Worm (Caenorhabditis elegans) whole organism, L4 larva: ENCODE data around the gene R102.3.
"Not testable (repeated sequence)": the region's sequence is repeated elsewhere in the genome, so short reads cannot be mapped to it uniquely, and the experiment has no call there.

ENCODE experiments used
- F10B5.3 ChIP-seq: sonication (generic microtip); optimal IDR thresholded peaks from 2 replicates; lab custom pipeline; 2016; ENCODE audit warnings: mild to moderate bottlenecking, missing genetic modification characterization, missing compliant biosample characterization
- Y48G9A.11 ChIP-seq: fragments of 200-800 bp; sonication (Bioruptor generic); IDR thresholded peaks from 2 replicates; pipeline ENCODE4 v1.3.6; 2022; ENCODE audit warnings: missing genetic modification reagents, missing genetic modification characterization, missing compliant biosample characterization
- Y5F2A.4 ChIP-seq: fragments of 200-800 bp; sonication (Bioruptor generic); optimal IDR thresholded peaks from 2 replicates; lab custom pipeline; 2018; ENCODE audit warnings: mild to moderate bottlenecking, missing genetic modification characterization, missing compliant biosample characterization
- Y75B8A.6 ChIP-seq: fragments of 200-800 bp; sonication (Bioruptor generic); IDR thresholded peaks from 2 replicates; pipeline ENCODE4 v1.3.6; 2022; ENCODE audit warnings: missing genetic modification reagents, missing genetic modification characterization, missing compliant biosample characterization
- aha-1 ChIP-seq: fragments of 150-350 bp; peaks from one replicate; lab custom pipeline; 2014; ENCODE audit warnings: missing biosample characterization, missing genetic modification characterization
- aly-2 ChIP-seq: sonication (generic microtip); optimal IDR thresholded peaks from 2 replicates; lab custom pipeline; 2018; ENCODE audit warnings: missing biosample characterization, missing genetic modification characterization
- ceh-82 ChIP-seq: sonication (generic microtip); optimal IDR thresholded peaks from 2 replicates; lab custom pipeline; 2017; ENCODE audit warnings: missing biosample characterization, missing genetic modification characterization
- ces-1 ChIP-seq: fragments of 150-350 bp; sonication (generic microtip); optimal IDR thresholded peaks from 4 replicates; lab custom pipeline; 2014; ENCODE audit warnings: missing biosample characterization, missing genetic modification reagents, missing genetic modification characterization
- daf-12 ChIP-seq: fragments of 150-350 bp; optimal IDR thresholded peaks from 2 replicates; lab custom pipeline; 2014; ENCODE audit warnings: missing biosample characterization, missing genetic modification reagents, missing genetic modification characterization
- dmd-6 ChIP-seq: fragments of 200-800 bp; sonication (Bioruptor generic); IDR thresholded peaks from 2 replicates; pipeline ENCODE4 v1.3.6; 2022; ENCODE audit warnings: missing genetic modification reagents, missing genetic modification characterization, missing compliant biosample characterization
- egl-43 ChIP-seq: fragments of 200-800 bp; sonication (Bioruptor generic); IDR thresholded peaks from 2 replicates; pipeline ENCODE4 v1.3.6; 2022; ENCODE audit warnings: missing genetic modification reagents, missing genetic modification characterization, missing compliant biosample characterization
- hlh-30 ChIP-seq: sonication (generic microtip); optimal IDR thresholded peaks from 2 replicates; lab custom pipeline; 2017; ENCODE audit warnings: antibody characterized with exemption, mild to moderate bottlenecking, missing genetic modification characterization, missing compliant biosample characterization; ENCODE audit not compliant: insufficient read depth
- lin-1 ChIP-seq: fragments of 200-800 bp; sonication (Bioruptor generic); IDR thresholded peaks from 2 replicates; pipeline ENCODE4 v1.3.6; 2022; ENCODE audit warnings: missing genetic modification reagents, missing genetic modification characterization, missing compliant biosample characterization
- lin-15B ChIP-seq: fragments of 150-350 bp; sonication (generic microtip); optimal IDR thresholded peaks from 3 replicates; lab custom pipeline; 2014; ENCODE audit warnings: missing biosample characterization, missing genetic modification characterization
- lin-38 ChIP-seq: fragments of 200-800 bp; sonication (Bioruptor generic); IDR thresholded peaks from 2 replicates; pipeline ENCODE4 v1.3.6; 2022; ENCODE audit warnings: missing genetic modification reagents, missing genetic modification characterization, missing compliant biosample characterization
- lsy-2 ChIP-seq, 2 experiments: fragments of 150-350 bp in 1 of 2; sonication (generic microtip) in 1 of 2; optimal IDR thresholded peaks; 2 replicates each; lab custom pipeline; 2014 to 2017; ENCODE audit warnings: missing biosample characterization in 2 of 2, missing genetic modification characterization in 2 of 2
- madf-9 ChIP-seq: fragments of 200-800 bp; sonication (Bioruptor generic); conservative IDR thresholded peaks from 2 replicates; pipeline ENCODE4 v1.3.6; 2022; ENCODE audit warnings: missing genetic modification reagents, missing genetic modification characterization, missing compliant biosample characterization
- mdl-1 ChIP-seq, 2 experiments: fragments of 150-350 bp in 1 of 2; sonication (generic microtip) in 1 of 2; optimal IDR thresholded peaks; 2 replicates each; lab custom pipeline; 2014 to 2017; ENCODE audit warnings: missing biosample characterization in 2 of 2, missing genetic modification characterization in 2 of 2
- mxl-3 ChIP-seq: fragments of 200-800 bp; sonication (Bioruptor generic); optimal IDR thresholded peaks from 2 replicates; lab custom pipeline; 2018; ENCODE audit warnings: mild to moderate bottlenecking, missing genetic modification characterization, missing compliant biosample characterization
- nhr-10 ChIP-seq: fragments of 150-350 bp; optimal IDR thresholded peaks from 2 replicates; lab custom pipeline; 2014; ENCODE audit warnings: missing biosample characterization, missing genetic modification characterization
- nhr-237 ChIP-seq: sonication (generic microtip); optimal IDR thresholded peaks from 2 replicates; lab custom pipeline; 2017; ENCODE audit warnings: missing biosample characterization, missing genetic modification characterization
- nhr-28 ChIP-seq: fragments of 150-350 bp; optimal IDR thresholded peaks from 2 replicates; lab custom pipeline; 2014; ENCODE audit warnings: missing biosample characterization, missing genetic modification characterization
- nhr-6 ChIP-seq: fragments of 150-350 bp; optimal IDR thresholded peaks from 2 replicates; lab custom pipeline; 2014; ENCODE audit warnings: missing biosample characterization, missing genetic modification characterization
- snpc-4 ChIP-seq: fragments of 150-350 bp; optimal IDR thresholded peaks from 2 replicates; lab custom pipeline; 2014; ENCODE audit warnings: missing biosample characterization, missing genetic modification characterization
- spr-1 ChIP-seq: sonication (generic microtip); optimal IDR thresholded peaks from 2 replicates; lab custom pipeline; 2016; ENCODE audit warnings: mild to moderate bottlenecking, missing genetic modification characterization, missing compliant biosample characterization
- tra-1 ChIP-seq: fragments of 200-800 bp; sonication (Bioruptor generic); IDR thresholded peaks from 2 replicates; pipeline ENCODE4 v1.3.6; 2022; ENCODE audit warnings: missing genetic modification reagents, missing genetic modification characterization, missing compliant biosample characterization
- unc-130 ChIP-seq: sonication (generic microtip); optimal IDR thresholded peaks from 2 replicates; lab custom pipeline; 2016; ENCODE audit warnings: missing genetic modification reagents, missing genetic modification characterization, missing compliant biosample characterization
- unc-39 ChIP-seq: sonication (generic microtip); optimal IDR thresholded peaks from 2 replicates; lab custom pipeline; 2017; ENCODE audit warnings: missing biosample characterization, missing genetic modification characterization
- unc-62 ChIP-seq, 3 experiments: fragments of 150-350 bp in 1 of 3; sonication (generic microtip); optimal IDR thresholded peaks in 2 of 3; peaks in 1 of 3; 1 replicate in 1 of 3; 2 replicates in 2 of 3; lab custom pipeline; 2014 to 2017; ENCODE audit warnings: missing biosample characterization in 3 of 3, missing genetic modification characterization in 3 of 3, missing genetic modification reagents in 3 of 3, missing genotype in 1 of 3
- vab-7 ChIP-seq: fragments of 200-800 bp; sonication (Bioruptor generic); IDR thresholded peaks from 2 replicates; pipeline ENCODE4 v1.3.6; 2022; ENCODE audit warnings: missing genetic modification reagents, missing genetic modification characterization, missing compliant biosample characterization
- ztf-11 ChIP-seq: fragments of 150-350 bp; optimal IDR thresholded peaks from 2 replicates; lab custom pipeline; 2014; ENCODE audit warnings: missing biosample characterization, missing genetic modification characterization

R102.3 gene

ce11 chrIV:10680379-10680778 lies 8.9 kb upstream of the R102.3 start, which contains the start of gene K08C7.4:
TSS of gene K08C7.4 (minus strand) at chrIV:10680479.
- TF ChIP-seq mdl-1 (tag; optimal IDR thresholded peaks at IDR 0.05; lab: Kevin White, UChicago) (no peak), vab-7 (no peak), ces-1 (GFP tag; lab: Kevin White, UChicago) (no peak), nhr-6 (tag; lab: Kevin White, UChicago) (no peak), Y48G9A.11 (GFP tag; lab: Robert Waterston, UW) (no peak), Y75B8A.6 (no peak), unc-130 (GFP tag; lab: Kevin White, UChicago) (no peak), hlh-30 (tag; lab: Kevin White, UChicago) (no peak)

ce11 chrIV:10682155-10682749 lies 7.1 kb upstream of the R102.3 start, which contains the start of gene fmo-2:
TSS of gene fmo-2 (plus strand) at chrIV:10682524.
- no peak for TF ChIP-seq nhr-237 (tag; lab: Kevin White, UChicago)
- peak; percentile 76 for TF ChIP-seq nhr-28
- TF ChIP-seq mxl-3, result peak; percentile 80
- TF ChIP-seq lin-1 (GFP tag; lab: Robert Waterston, UW), result no peak
- peak in 1 of 2 experiments; percentile 99 for TF ChIP-seq unc-62 (GFP tag; optimal IDR thresholded peaks at IDR 0.05 in 1 of 2; lab: Kevin White, UChicago)
- TF ChIP-seq unc-62 (tag; optimal IDR thresholded peaks at IDR 0.05; lab: Kevin White, UChicago), result no peak
- no peak for TF ChIP-seq ces-1 (GFP tag; lab: Kevin White, UChicago)
- TF ChIP-seq daf-12 (tag; lab: Kevin White, UChicago), result no peak
- 0 out of 2 replicates have a peak, but pooled peaks have one; percentile 31 for TF ChIP-seq dmd-6 (GFP tag; lab: Robert Waterston, UW)
- no peak for TF ChIP-seq ztf-11 (tag; lab: Kevin White, UChicago)
- no peak for TF ChIP-seq unc-39 (tag; lab: Kevin White, UChicago)
- peak in 1 of 2 experiments; percentile 74 for TF ChIP-seq mdl-1 (tag; optimal IDR thresholded peaks at IDR 0.05; lab: Kevin White, UChicago)
- 0 out of 2 replicates have a peak, but pooled peaks have one; percentile 28 for TF ChIP-seq tra-1 (GFP tag; lab: Robert Waterston, UW)
- peak; percentile 82 for TF ChIP-seq aha-1 (tag; lab: Kevin White, UChicago)

- TF ChIP-seq spr-1 (tag; lab: Kevin White, UChicago) (no peak), madf-9 (no peak), lin-15B (tag; lab: Kevin White, UChicago) (no peak), dmd-6 (GFP tag; lab: Robert Waterston, UW) (no peak), snpc-4 (tag; lab: Kevin White, UChicago) (no peak), aly-2 (no peak), lin-38 (GFP tag; lab: Robert Waterston, UW) (no peak), lsy-2 (tag; optimal IDR thresholded peaks at IDR 0.05; lab: Kevin White, UChicago) (no peak), lin-1 (GFP tag; lab: Robert Waterston, UW) (no peak), F10B5.3 (tag; lab: Kevin White, UChicago) (no peak), Y5F2A.4 (GFP tag; lab: Kevin White, UChicago) (no peak)
These were observed 3.6 kb upstream of the R102.3 start, which contains the start of the genes K08C7.6 and R102.1 for ce11 chrIV:10685758-10686157. TSS of gene K08C7.6 (minus strand) at chrIV:10685858. TSS of gene R102.1 (plus strand) at chrIV:10686048.

ce11 chrIV:10687307-10687706 lies 2.0 kb upstream of the R102.3 start, which contains the start of gene R102.2:
TSS of gene R102.2 (plus strand) at chrIV:10687607.
- TF ChIP-seq nhr-10 (tag; lab: Kevin White, UChicago); mdl-1 (tag; optimal IDR thresholded peaks at IDR 0.05; lab: Kevin White, UChicago); hlh-30 (tag; lab: Kevin White, UChicago): not testable (repeated sequence)
- TF ChIP-seq, all 104 proteins: peak for 0; not testable (repeated sequence) for 104

- TF ChIP-seq egl-43 (GFP tag; lab: Robert Waterston, UW) (no peak), ceh-82 (tag; lab: Kevin White, UChicago) (no peak), unc-62 (GFP tag; optimal IDR thresholded peaks at IDR 0.05 in 1 of 2; lab: Kevin White, UChicago) (peak in 1 of 2 experiments; percentile 70), unc-62 (tag; optimal IDR thresholded peaks at IDR 0.05; lab: Kevin White, UChicago) (no peak)
These were observed 822 bp downstream of the R102.3 start, which contains the start of gene R102.8 for ce11 chrIV:10690139-10690538. TSS of gene R102.8 (minus strand) at chrIV:10690239.
